Fruit fly (Drosophila melanogaster) whole organism, embryonic: ENCODE measurements around the gene siz.

ENCODE experiments used
- ATbp ChIP-seq: fragments of 200-800 bp; sonication (Bioruptor generic); optimal IDR thresholded peaks from 2 replicates; lab custom pipeline; 2017; ENCODE audit warnings: missing biosample characterization, mild to moderate bottlenecking, missing genetic modification characterization, missing genetic modification reagents
- Adf1 ChIP-seq: fragments of 200-800 bp; sonication (Bioruptor generic); IDR thresholded peaks from 2 replicates; pipeline ENCODE4 v1.3.6; 2022; ENCODE audit warnings: missing biosample characterization, missing genetic modification characterization
- B-H2 ChIP-seq: fragments of 200-800 bp; sonication (Bioruptor generic); optimal IDR thresholded peaks from 2 replicates; lab custom pipeline; 2018; ENCODE audit warnings: missing biosample characterization, mild to moderate bottlenecking, missing genetic modification characterization
- CG10274 ChIP-seq: fragments of 200-800 bp; sonication (Bioruptor generic); optimal IDR thresholded peaks from 3 replicates; lab custom pipeline; 2017; ENCODE audit warnings: missing biosample characterization, mild to moderate bottlenecking, missing genetic modification characterization
- CG11093 ChIP-seq: fragments of 200-800 bp; sonication (Bioruptor generic); IDR thresholded peaks from 3 replicates; pipeline ENCODE4 v1.3.6; 2022; ENCODE audit warnings: missing biosample characterization, missing genetic modification characterization
- CG13424 ChIP-seq: fragments of 200-800 bp; sonication (Bioruptor generic); optimal IDR thresholded peaks from 2 replicates; lab custom pipeline; 2019; ENCODE audit warnings: missing biosample characterization, mild to moderate bottlenecking, missing genetic modification characterization, moderate library complexity
- CG14710 ChIP-seq: fragments of 200-800 bp; sonication (Bioruptor generic); optimal IDR thresholded peaks from 3 replicates; lab custom pipeline; 2019; ENCODE audit warnings: missing biosample characterization, mild to moderate bottlenecking, missing genetic modification characterization, moderate library complexity
- CG14965 ChIP-seq: fragments of 200-800 bp; sonication (Bioruptor generic); optimal IDR thresholded peaks from 2 replicates; lab custom pipeline; 2016; ENCODE audit warnings: missing biosample characterization, missing genetic modification characterization, borderline replicate concordance
- CG1647 ChIP-seq: fragments of 200-800 bp; sonication (Bioruptor generic); optimal IDR thresholded peaks from 3 replicates; lab custom pipeline; 2016; ENCODE audit warnings: missing biosample characterization, missing genetic modification characterization
- CG18011 ChIP-seq: fragments of 200-800 bp; sonication (Bioruptor generic); optimal IDR thresholded peaks from 2 replicates; lab custom pipeline; 2017; ENCODE audit warnings: missing biosample characterization, missing genetic modification characterization, mild to moderate bottlenecking, moderate library complexity, missing genotype
- CG2199 ChIP-seq: fragments of 200-800 bp; sonication (Bioruptor generic); IDR thresholded peaks from 3 replicates; pipeline ENCODE4 v1.3.6; 2022; ENCODE audit warnings: missing biosample characterization, missing genetic modification characterization
- CG2678 ChIP-seq: fragments of 200-800 bp; sonication (Bioruptor generic); optimal IDR thresholded peaks from 3 replicates; lab custom pipeline; 2019; ENCODE audit warnings: missing biosample characterization, mild to moderate bottlenecking, missing genetic modification characterization, moderate library complexity
- CG34376 ChIP-seq: fragments of 200-800 bp; sonication (Bioruptor generic); optimal IDR thresholded peaks from 2 replicates; lab custom pipeline; 2018; ENCODE audit warnings: missing biosample characterization, mild to moderate bottlenecking, missing genetic modification characterization
- CG6175 ChIP-seq: fragments of 200-800 bp; sonication (Bioruptor generic); IDR thresholded peaks from 3 replicates; pipeline ENCODE4 v1.3.6; 2022; ENCODE audit warnings: missing biosample characterization, missing genetic modification characterization
- CG6683 ChIP-seq: fragments of 200-800 bp; sonication (Bioruptor generic); optimal IDR thresholded peaks from 2 replicates; lab custom pipeline; 2017; ENCODE audit warnings: missing biosample characterization, mild to moderate bottlenecking, missing genetic modification characterization, missing genetic modification reagents
- CG8290 ChIP-seq, 3 experiments: fragments of 200-800 bp; sonication (Bioruptor generic); optimal IDR thresholded peaks; 2 replicates each; lab custom pipeline; 2016 to 2019; ENCODE audit warnings: missing biosample characterization in 3 of 3, missing genetic modification characterization in 3 of 3, mild to moderate bottlenecking in 2 of 3, moderate library complexity in 1 of 3
- CG9727 ChIP-seq: fragments of 200-800 bp; sonication (Bioruptor generic); optimal IDR thresholded peaks from 3 replicates; lab custom pipeline; 2017; ENCODE audit warnings: missing biosample characterization, mild to moderate bottlenecking, missing genetic modification characterization
- CHES-1-like ChIP-seq: fragments of 200-800 bp; sonication (Bioruptor generic); optimal IDR thresholded peaks from 2 replicates; lab custom pipeline; 2016; ENCODE audit warnings: missing biosample characterization, missing genetic modification characterization
- Dll ChIP-seq: fragments of 200-800 bp; sonication (Bioruptor generic); IDR thresholded peaks from 4 replicates; pipeline ENCODE4 v1.3.6; 2022; ENCODE audit warnings: missing biosample characterization, missing genetic modification characterization; ENCODE audit not compliant: partially characterized antibody
- Gsc ChIP-seq: fragments of 200-800 bp; sonication (Bioruptor generic); IDR thresholded peaks from 2 replicates; pipeline ENCODE4 v1.3.6; 2022; ENCODE audit warnings: missing biosample characterization, missing genetic modification characterization
- Gug ChIP-seq: fragments of 200-800 bp; sonication (Bioruptor generic); IDR thresholded peaks from 4 replicates; pipeline ENCODE4 v1.3.6; 2022; ENCODE audit warnings: missing biosample characterization, missing genetic modification characterization
- Hsf ChIP-seq: fragments of 200-800 bp; sonication (Bioruptor generic); optimal IDR thresholded peaks from 3 replicates; lab custom pipeline; 2016; ENCODE audit warnings: missing biosample characterization, missing genetic modification characterization
- Jarid2 ChIP-seq: fragments of 200-800 bp; sonication (Bioruptor generic); optimal IDR thresholded peaks from 3 replicates; lab custom pipeline; 2017; ENCODE audit warnings: mild to moderate bottlenecking, missing biosample characterization, missing genetic modification reagents, missing genetic modification characterization
- Mad ChIP-seq: fragments of 200-800 bp; sonication (Bioruptor generic); optimal IDR thresholded peaks from 2 replicates; lab custom pipeline; 2016; ENCODE audit warnings: missing biosample characterization, missing genetic modification characterization
- Mrtf ChIP-seq: fragments of 200-800 bp; sonication (Bioruptor generic); IDR thresholded peaks from 3 replicates; pipeline ENCODE4 v1.3.6; 2022; ENCODE audit warnings: missing biosample characterization, missing genetic modification characterization
- NC2α ChIP-seq: fragments of 200-800 bp; sonication (Bioruptor generic); optimal IDR thresholded peaks from 2 replicates; lab custom pipeline; 2016; ENCODE audit warnings: missing biosample characterization, missing genetic modification characterization
- Sox100B ChIP-seq: fragments of 200-800 bp; sonication (Bioruptor generic); optimal IDR thresholded peaks from 3 replicates; lab custom pipeline; 2018; ENCODE audit warnings: missing biosample characterization, mild to moderate bottlenecking, missing genetic modification characterization
- Spps ChIP-seq: fragments of 200-800 bp; sonication (Bioruptor generic); optimal IDR thresholded peaks from 2 replicates; lab custom pipeline; 2018; ENCODE audit warnings: missing biosample characterization, mild to moderate bottlenecking, missing genetic modification characterization
- cas ChIP-seq: fragments of 200-800 bp; sonication (Bioruptor generic); IDR thresholded peaks from 2 replicates; pipeline ENCODE4 v1.3.6; 2022; ENCODE audit warnings: missing biosample characterization, missing genetic modification characterization
- cg ChIP-seq: fragments of 200-800 bp; sonication (Bioruptor generic); optimal IDR thresholded peaks from 3 replicates; lab custom pipeline; 2019; ENCODE audit warnings: missing biosample characterization, mild to moderate bottlenecking, missing genetic modification characterization, moderate library complexity
- chm ChIP-seq: fragments of 200-800 bp; sonication (Bioruptor generic); IDR thresholded peaks from 2 replicates; pipeline ENCODE4 v1.3.6; 2022; ENCODE audit warnings: missing biosample characterization, missing genetic modification characterization
- da ChIP-seq: fragments of 200-800 bp; sonication (Bioruptor generic); optimal IDR thresholded peaks from 2 replicates; lab custom pipeline; 2016; ENCODE audit warnings: missing biosample characterization, missing genetic modification characterization
- dysf ChIP-seq: fragments of 200-800 bp; sonication (Bioruptor generic); IDR thresholded peaks from 3 replicates; pipeline ENCODE4 v1.3.6; 2022; ENCODE audit warnings: missing biosample characterization, missing genetic modification characterization
- fd102C ChIP-seq: fragments of 200-800 bp; sonication (Bioruptor generic); optimal IDR thresholded peaks from 2 replicates; lab custom pipeline; 2018; ENCODE audit warnings: missing biosample characterization, mild to moderate bottlenecking, missing genetic modification characterization, moderate library complexity
- hth ChIP-seq: fragments of >200 bp; optimal IDR thresholded peaks from 2 replicates; lab custom pipeline; 2017; ENCODE audit warnings: inconsistent platforms
- kay ChIP-seq: fragments of 200-800 bp; sonication (Bioruptor generic); optimal IDR thresholded peaks from 2 replicates; lab custom pipeline; 2016; ENCODE audit warnings: missing biosample characterization, missing genetic modification characterization
- luna ChIP-seq: fragments of 200-800 bp; sonication (Bioruptor generic); optimal IDR thresholded peaks from 2 replicates; lab custom pipeline; 2016; ENCODE audit warnings: missing biosample characterization, missing genetic modification characterization
- onecut ChIP-seq: fragments of 200-800 bp; sonication (Bioruptor generic); IDR thresholded peaks from 2 replicates; pipeline ENCODE4 v1.3.6; 2022; ENCODE audit warnings: missing biosample characterization, missing genetic modification characterization
- pb ChIP-seq: fragments of 200-800 bp; sonication (Bioruptor generic); optimal IDR thresholded peaks from 3 replicates; lab custom pipeline; 2016; ENCODE audit warnings: missing biosample characterization, missing genetic modification characterization
- psq ChIP-seq: fragments of 200-800 bp; sonication (Bioruptor generic); optimal IDR thresholded peaks from 2 replicates; lab custom pipeline; 2017; ENCODE audit warnings: missing biosample characterization, missing genetic modification characterization
- ro ChIP-seq: fragments of 200-800 bp; sonication (Bioruptor generic); IDR thresholded peaks from 2 replicates; pipeline ENCODE4 v1.3.6; 2022; ENCODE audit warnings: missing biosample characterization, missing genetic modification characterization
- run ChIP-seq: fragments of 200-800 bp; sonication (Bioruptor generic); optimal IDR thresholded peaks from 3 replicates; lab custom pipeline; 2018; ENCODE audit warnings: missing biosample characterization, mild to moderate bottlenecking, missing genetic modification characterization
- sd ChIP-seq: fragments of 200-800 bp; sonication (Bioruptor generic); optimal IDR thresholded peaks from 3 replicates; lab custom pipeline; 2018; ENCODE audit warnings: missing biosample characterization, mild to moderate bottlenecking, missing genetic modification characterization, moderate library complexity
- so ChIP-seq: fragments of 200-800 bp; sonication (Bioruptor generic); IDR thresholded peaks from 3 replicates; pipeline ENCODE4 v1.3.6; 2022; ENCODE audit warnings: missing biosample characterization, missing genetic modification characterization
- sob ChIP-seq: fragments of 200-800 bp; sonication (Bioruptor generic); IDR thresholded peaks from 2 replicates; pipeline ENCODE4 v1.3.6; 2022; ENCODE audit warnings: missing biosample characterization, missing genetic modification characterization
- tup ChIP-seq: fragments of 200-800 bp; sonication (Bioruptor generic); optimal IDR thresholded peaks from 2 replicates; lab custom pipeline; 2016; ENCODE audit warnings: missing biosample characterization, mild to moderate bottlenecking, missing genetic modification characterization, moderate library complexity
- vnd ChIP-seq: fragments of 200-800 bp; sonication (Bioruptor generic); IDR thresholded peaks from 3 replicates; pipeline ENCODE4 v1.3.6; 2022; ENCODE audit warnings: missing biosample characterization, missing genetic modification characterization; ENCODE audit not compliant: partially characterized antibody
- zen2 ChIP-seq: fragments of 200-800 bp; sonication (Bioruptor generic); IDR thresholded peaks from 3 replicates; pipeline ENCODE4 v1.3.6; 2022; ENCODE audit warnings: missing biosample characterization, missing genetic modification characterization; ENCODE audit not compliant: partially characterized antibody

Gene siz

dm6 chr3L:21031093-21031930 is 3.0 kb upstream of the siz start, which contains the start of the genes CG10584 and Polr3E (continued):
- peak; percentile 87 for TF ChIP-seq run
- TF ChIP-seq Hsf, result peak; percentile 61
- peak; percentile 70 for TF ChIP-seq Jarid2
- TF ChIP-seq sob (GFP tag; lab: Robert Waterston, UW), result peak; percentile 80; the same call in 1 of the 2 replicates
- peak; percentile 96 for TF ChIP-seq CG14710
- peak; percentile 57 for TF ChIP-seq Adf1
- TF ChIP-seq zen2, result no peak
- peak; percentile 80 for TF ChIP-seq sd (tag; lab: Kevin White, UChicago)
- TF ChIP-seq CG13424 (tag; lab: Kevin White, UChicago), result peak; percentile 97
- TF ChIP-seq cg, result no peak
- peak; percentile 63; the same call in 1 of the 2 replicates for TF ChIP-seq cas (GFP tag; lab: Robert Waterston, UW)
- TF ChIP-seq CG6683 (GFP tag; lab: Kevin White, UChicago), result peak; percentile 88
- TF ChIP-seq CG10274 (GFP tag; lab: Kevin White, UChicago), result peak; percentile 70
- TF ChIP-seq pb (GFP tag; lab: Kevin White, UChicago), result peak; percentile 6
- no peak for TF ChIP-seq CG2199 (GFP tag; lab: Robert Waterston, UW)
- peak; percentile 96 for TF ChIP-seq CG9727 (GFP tag; lab: Kevin White, UChicago)
- TF ChIP-seq CG8290 (GFP tag; optimal IDR thresholded peaks at IDR 0.05; lab: Kevin White, UChicago), result peak; percentile 90
- peak; percentile 76 to 82 for TF ChIP-seq CG8290 (tag; optimal IDR thresholded peaks at IDR 0.05; lab: Kevin White, UChicago)
- peak; percentile 97 for TF ChIP-seq CG2678
- TF ChIP-seq Sox100B (GFP tag; lab: Kevin White, UChicago), result peak; percentile 97
- peak; percentile 80; the same call in 1 of the 3 replicates for TF ChIP-seq so (GFP tag; lab: Robert Waterston, UW)
- peak; percentile 17 for TF ChIP-seq CG1647 (GFP tag; lab: Kevin White, UChicago)
- TF ChIP-seq fd102C (GFP tag; lab: Kevin White, UChicago), result peak; percentile 71
- TF ChIP-seq CHES-1-like (GFP tag; lab: Kevin White, UChicago), result peak; percentile 45
- peak; percentile 84 for TF ChIP-seq CG6175 (GFP tag; lab: Robert Waterston, UW)
- peak; percentile 92 for TF ChIP-seq B-H2 (GFP tag; lab: Kevin White, UChicago)
- peak; percentile 28 for TF ChIP-seq chm
- peak; percentile 82 for TF ChIP-seq Spps
- TF ChIP-seq hth (lab: Kevin White, UChicago), result no peak
- TF ChIP-seq CG14965 (GFP tag; lab: Kevin White, UChicago), result no peak
- no peak for TF ChIP-seq luna (GFP tag; lab: Kevin White, UChicago)
- no peak for TF ChIP-seq NC2α
- TF ChIP-seq psq (GFP tag; lab: Kevin White, UChicago), result peak; percentile 80
- peak; percentile 66 for TF ChIP-seq tup (GFP tag; lab: Kevin White, UChicago)
- peak; percentile 78 for TF ChIP-seq kay (GFP tag; lab: Kevin White, UChicago)
- peak; percentile 77 for TF ChIP-seq CG18011 (GFP tag; lab: Kevin White, UChicago)
- peak; percentile 69; the same call in 1 of the 2 replicates for TF ChIP-seq ro
- TF ChIP-seq Mad (GFP tag; lab: Kevin White, UChicago), result peak; percentile 3
- peak; percentile 49; the same call in 2 of the 3 replicates for TF ChIP-seq vnd
- peak; percentile 46; the same call in 3 of the 4 replicates for TF ChIP-seq Dll (GFP tag; lab: Robert Waterston, UW)
- peak; percentile 90 for TF ChIP-seq dysf (GFP tag; lab: Robert Waterston, UW)
- peak; percentile 68; the same call in 1 of the 3 replicates for TF ChIP-seq Mrtf (GFP tag; lab: Robert Waterston, UW)
- TF ChIP-seq CG34376 (GFP tag; lab: Kevin White, UChicago), result peak; percentile 80
- no peak for TF ChIP-seq Gsc (GFP tag; lab: Robert Waterston, UW)
- TF ChIP-seq onecut, result peak; percentile 68
- no peak for TF ChIP-seq da (GFP tag; lab: Kevin White, UChicago)
- peak; percentile 54; the same call in 2 of the 3 replicates for TF ChIP-seq CG11093
- peak; percentile 49; the same call in 1 of the 4 replicates for TF ChIP-seq Gug (GFP tag; lab: Robert Waterston, UW)
- TF ChIP-seq ATbp (GFP tag; lab: Kevin White, UChicago), result peak; percentile 96
